Worm (Caenorhabditis elegans) whole organism, young adult: ENCODE results near the gene W07B8.4.

ENCODE experiments used
- B0019.2 ChIP-seq: fragments of 200-800 bp; sonication (Bioruptor generic); conservative IDR thresholded peaks from 2 replicates; pipeline ENCODE4 v1.3.6; 2022; ENCODE audit warnings: missing genetic modification reagents, missing genetic modification characterization, missing compliant biosample characterization
- B0035.1 ChIP-seq: sonication (generic microtip); optimal IDR thresholded peaks from 2 replicates; lab custom pipeline; 2016; ENCODE audit warnings: missing genetic modification characterization, mild to moderate bottlenecking, missing compliant biosample characterization, missing genotype, missing genetic modification reagents
- B0261.1 ChIP-seq: sonication (generic microtip); optimal IDR thresholded peaks from 2 replicates; lab custom pipeline; 2016; ENCODE audit warnings: mild to moderate bottlenecking, missing genetic modification characterization, moderate library complexity, missing compliant biosample characterization
- C06A6.2 ChIP-seq: fragments of 200-800 bp; sonication (Bioruptor generic); conservative IDR thresholded peaks from 2 replicates; pipeline ENCODE4 v1.3.6; 2022; ENCODE audit warnings: missing genetic modification characterization, missing compliant biosample characterization
- D2030.7 ChIP-seq: fragments of 200-800 bp; sonication (Bioruptor generic); IDR thresholded peaks from 2 replicates; pipeline ENCODE4 v1.3.6; 2022; ENCODE audit warnings: missing genetic modification reagents, missing genetic modification characterization, missing compliant biosample characterization
- F10E7.11 ChIP-seq: sonication (generic microtip); optimal IDR thresholded peaks from 2 replicates; lab custom pipeline; 2017; ENCODE audit warnings: mild to moderate bottlenecking, missing genetic modification characterization, moderate library complexity, missing compliant biosample characterization
- F22D6.2 ChIP-seq: sonication (generic microtip); optimal IDR thresholded peaks from 2 replicates; lab custom pipeline; 2016; ENCODE audit warnings: mild to moderate bottlenecking, missing genetic modification characterization, missing compliant biosample characterization
- F52B5.7 ChIP-seq: sonication (generic microtip); optimal IDR thresholded peaks from 2 replicates; lab custom pipeline; 2016; ENCODE audit warnings: mild to moderate bottlenecking, missing genetic modification characterization, missing compliant biosample characterization
- F55B11.4 ChIP-seq: sonication (generic microtip); optimal IDR thresholded peaks from 2 replicates; lab custom pipeline; 2016; ENCODE audit warnings: missing compliant biosample characterization, missing genetic modification characterization, borderline replicate concordance; ENCODE audit not compliant: insufficient read depth
- K11D2.4 ChIP-seq: fragments of 200-800 bp; sonication (Bioruptor generic); IDR thresholded peaks from 2 replicates; pipeline ENCODE4 v1.3.6; 2022; ENCODE audit warnings: missing genetic modification reagents, missing genetic modification characterization, missing compliant biosample characterization
- T07F8.4 ChIP-seq: sonication (generic microtip); optimal IDR thresholded peaks from 2 replicates; lab custom pipeline; 2016; ENCODE audit warnings: mild to moderate bottlenecking, missing genetic modification characterization, moderate library complexity, missing compliant biosample characterization
- Y53F4B.3 ChIP-seq: fragments of 200-800 bp; sonication (Bioruptor generic); IDR thresholded peaks from 2 replicates; pipeline ENCODE4 v1.3.6; 2022; ENCODE audit warnings: missing genetic modification reagents, missing genetic modification characterization, missing compliant biosample characterization
- Y53G8AR.9 ChIP-seq: fragments of 200-800 bp; sonication (Bioruptor generic); conservative IDR thresholded peaks from 2 replicates; pipeline ENCODE4 v1.3.6; 2022; ENCODE audit warnings: missing genetic modification reagents, missing genetic modification characterization, missing compliant biosample characterization
- Y56A3A.18 ChIP-seq: fragments of 200-800 bp; sonication (Bioruptor generic); IDR thresholded peaks from 2 replicates; pipeline ENCODE4 v1.3.6; 2022; ENCODE audit warnings: missing genetic modification reagents, missing genetic modification characterization, missing compliant biosample characterization
- ZK185.1 ChIP-seq: sonication (generic microtip); optimal IDR thresholded peaks from 2 replicates; lab custom pipeline; 2016; ENCODE audit warnings: mild to moderate bottlenecking, missing genetic modification characterization, missing compliant biosample characterization; ENCODE audit not compliant: poor library complexity, severe bottlenecking
- atf-7 ChIP-seq: sonication (generic microtip); optimal IDR thresholded peaks from 2 replicates; lab custom pipeline; 2017; ENCODE audit warnings: mild to moderate bottlenecking, missing genetic modification characterization, missing compliant biosample characterization
- attf-3 ChIP-seq: fragments of 200-800 bp; sonication (Bioruptor generic); conservative IDR thresholded peaks from 2 replicates; pipeline ENCODE4 v1.3.6; 2022; ENCODE audit warnings: missing genetic modification reagents, missing genetic modification characterization, missing compliant biosample characterization
- bed-2 ChIP-seq: fragments of 200-800 bp; sonication (Bioruptor generic); IDR thresholded peaks from 2 replicates; pipeline ENCODE4 v1.3.6; 2022; ENCODE audit warnings: missing genetic modification reagents, missing genetic modification characterization, missing compliant biosample characterization
- cebp-1 ChIP-seq, 2 experiments: fragments of 200-800 bp in 1 of 2; sonication (Bioruptor generic) in 1 of 2; sonication (generic microtip) in 1 of 2; IDR thresholded peaks in 1 of 2; optimal IDR thresholded peaks in 1 of 2; 2 replicates each; pipeline versions ENCODE4 v1.3.6 to Lab custom; 2017 to 2022; ENCODE audit warnings: missing compliant biosample characterization in 2 of 2, missing genetic modification characterization in 2 of 2, mild to moderate bottlenecking in 1 of 2, missing genetic modification reagents in 1 of 2, moderate library complexity in 1 of 2
- cebp-2 ChIP-seq: fragments of 200-800 bp; sonication (Bioruptor generic); IDR thresholded peaks from 2 replicates; pipeline ENCODE4 v1.3.6; 2022; ENCODE audit warnings: missing genetic modification characterization, missing compliant biosample characterization
- ceh-40 ChIP-seq: fragments of 200-800 bp; sonication (Bioruptor generic); IDR thresholded peaks from 2 replicates; pipeline ENCODE4 v1.3.6; 2022; ENCODE audit warnings: missing genetic modification characterization, missing compliant biosample characterization
- ceh-79 ChIP-seq: sonication (generic microtip); optimal IDR thresholded peaks from 2 replicates; lab custom pipeline; 2017; ENCODE audit warnings: mild to moderate bottlenecking, missing genetic modification characterization, missing compliant biosample characterization
- ceh-91 ChIP-seq: fragments of 200-800 bp; sonication (Bioruptor generic); IDR thresholded peaks from 2 replicates; pipeline ENCODE4 v1.3.6; 2022; ENCODE audit warnings: missing genetic modification reagents, missing genetic modification characterization, missing compliant biosample characterization
- chd-7 ChIP-seq: sonication (generic microtip); optimal IDR thresholded peaks from 2 replicates; lab custom pipeline; 2016; ENCODE audit warnings: mild to moderate bottlenecking, missing genetic modification characterization, moderate library complexity, missing compliant biosample characterization
- hlh-12 ChIP-seq: sonication (generic microtip); optimal IDR thresholded peaks from 2 replicates; lab custom pipeline; 2016; ENCODE audit warnings: missing genetic modification characterization, missing compliant biosample characterization
- hmg-1.2 ChIP-seq: fragments of 200-800 bp; sonication (Bioruptor generic); IDR thresholded peaks from 2 replicates; pipeline ENCODE4 v1.3.6; 2022; ENCODE audit warnings: missing genetic modification reagents, missing genetic modification characterization, missing compliant biosample characterization
- hmg-20 ChIP-seq: fragments of 200-800 bp; sonication (Bioruptor generic); IDR thresholded peaks from 2 replicates; pipeline ENCODE4 v1.3.6; 2022; ENCODE audit warnings: missing genetic modification reagents, missing genetic modification characterization, missing compliant biosample characterization
- hsf-1 ChIP-seq: fragments of 200-800 bp; sonication (Bioruptor generic); IDR thresholded peaks from 2 replicates; pipeline ENCODE4 v1.3.6; 2022; ENCODE audit warnings: missing genetic modification reagents, missing genetic modification characterization, missing compliant biosample characterization
- lin-35 ChIP-seq, 3 experiments: fragments of 150-350 bp in 2 of 3; sonication (generic microtip) in 1 of 3; optimal IDR thresholded peaks; 2 replicates each; lab custom pipeline; 2014 to 2018; ENCODE audit warnings: missing biosample characterization in 3 of 3, missing genetic modification characterization in 3 of 3, missing genetic modification reagents in 3 of 3
- lin-40 ChIP-seq: sonication (generic microtip); optimal IDR thresholded peaks from 2 replicates; lab custom pipeline; 2016; ENCODE audit warnings: missing genetic modification characterization, mild to moderate bottlenecking, missing compliant biosample characterization, missing genotype, missing genetic modification reagents
- lsl-1 ChIP-seq: fragments of 200-800 bp; sonication (Bioruptor generic); optimal IDR thresholded peaks from 2 replicates; lab custom pipeline; 2018; ENCODE audit warnings: mild to moderate bottlenecking, missing genetic modification characterization, moderate library complexity, missing compliant biosample characterization
- lsy-27 ChIP-seq: sonication (generic microtip); optimal IDR thresholded peaks from 2 replicates; lab custom pipeline; 2017; ENCODE audit warnings: missing genetic modification characterization, mild to moderate bottlenecking, missing compliant biosample characterization, antibody characterized with exemption, missing genotype, borderline replicate concordance; ENCODE audit not compliant: insufficient read depth
- madf-3 ChIP-seq: fragments of 200-800 bp; sonication (Bioruptor generic); IDR thresholded peaks from 2 replicates; pipeline ENCODE4 v1.3.6; 2022; ENCODE audit warnings: missing genetic modification reagents, missing genetic modification characterization, missing compliant biosample characterization
- mcd-1 ChIP-seq: fragments of 200-800 bp; sonication (Bioruptor generic); IDR thresholded peaks from 2 replicates; pipeline ENCODE4 v1.3.6; 2022; ENCODE audit warnings: missing genetic modification reagents, missing genetic modification characterization, missing compliant biosample characterization
- mel-28 ChIP-seq: sonication (generic microtip); optimal IDR thresholded peaks from 2 replicates; lab custom pipeline; 2016; ENCODE audit warnings: borderline replicate concordance, mild to moderate bottlenecking, missing genetic modification characterization, missing compliant biosample characterization
- nhr-120 ChIP-seq: fragments of 200-800 bp; sonication (Bioruptor generic); IDR thresholded peaks from 2 replicates; pipeline ENCODE4 v1.3.6; 2022; ENCODE audit warnings: missing genetic modification characterization, missing compliant biosample characterization
- nhr-27 ChIP-seq: fragments of 200-800 bp; sonication (Bioruptor generic); optimal IDR thresholded peaks from 2 replicates; lab custom pipeline; 2018; ENCODE audit warnings: mild to moderate bottlenecking, missing genetic modification characterization, moderate library complexity, missing compliant biosample characterization
- nhr-80 ChIP-seq: sonication (generic microtip); optimal IDR thresholded peaks from 2 replicates; lab custom pipeline; 2016; ENCODE audit warnings: missing genetic modification characterization, missing compliant biosample characterization
- sea-2 ChIP-seq: fragments of 200-800 bp; sonication (Bioruptor generic); IDR thresholded peaks from 2 replicates; pipeline ENCODE4 v1.3.6; 2022; ENCODE audit warnings: missing genetic modification characterization, missing compliant biosample characterization
- snpc-1.1 ChIP-seq: sonication (generic microtip); optimal IDR thresholded peaks from 2 replicates; lab custom pipeline; 2017; ENCODE audit warnings: missing genetic modification characterization, mild to moderate bottlenecking, missing compliant biosample characterization, antibody characterized with exemption, moderate library complexity, missing genotype, missing genetic modification reagents; ENCODE audit not compliant: insufficient read depth
- somi-1 ChIP-seq: fragments of 200-800 bp; sonication (Bioruptor generic); optimal IDR thresholded peaks from 2 replicates; lab custom pipeline; 2018; ENCODE audit warnings: mild to moderate bottlenecking, missing genetic modification characterization, missing compliant biosample characterization
- tbx-9 ChIP-seq: sonication (generic microtip); optimal IDR thresholded peaks from 2 replicates; lab custom pipeline; 2016; ENCODE audit warnings: borderline replicate concordance, missing genetic modification characterization, inconsistent platforms, missing compliant biosample characterization
- tlf-1 ChIP-seq: fragments of 200-800 bp; sonication (Bioruptor generic); optimal IDR thresholded peaks from 2 replicates; lab custom pipeline; 2018; ENCODE audit warnings: mild to moderate bottlenecking, missing genetic modification characterization, missing compliant biosample characterization
- zim-3 ChIP-seq: sonication (generic microtip); optimal IDR thresholded peaks from 2 replicates; lab custom pipeline; 2017; ENCODE audit warnings: mild to moderate bottlenecking, missing genetic modification characterization, moderate library complexity, missing compliant biosample characterization
- ztf-26 ChIP-seq: sonication (generic microtip); optimal IDR thresholded peaks from 2 replicates; lab custom pipeline; 2017; ENCODE audit warnings: missing genetic modification characterization, missing compliant biosample characterization

W07B8.4 gene

ce11 chrV:1160716-1161115 lies 29.0 kb upstream of the W07B8.4 start:
- no peak for TF ChIP-seq bed-2 (GFP tag; lab: Robert Waterston, UW)
- no peak for TF ChIP-seq somi-1 (GFP tag; lab: Kevin White, UChicago)
- TF ChIP-seq Y56A3A.18 (GFP tag; lab: Robert Waterston, UW), result no peak
- no peak for TF ChIP-seq F55B11.4 (tag; lab: Kevin White, UChicago)
- TF ChIP-seq atf-7 (tag; lab: Kevin White, UChicago), result no peak
- no peak for TF ChIP-seq lin-35 (GFP tag; optimal IDR thresholded peaks at IDR 0.05; lab: Kevin White, UChicago)
- TF ChIP-seq snpc-1.1 (tag; lab: Kevin White, UChicago), result no peak
- TF ChIP-seq C06A6.2 (GFP tag; lab: Robert Waterston, UW), result no peak
- TF ChIP-seq hmg-20 (GFP tag; lab: Robert Waterston, UW), result no peak
- no peak for TF ChIP-seq lsl-1 (GFP tag; lab: Kevin White, UChicago)
- TF ChIP-seq ceh-79 (tag; lab: Kevin White, UChicago), result no peak
- TF ChIP-seq nhr-80 (tag; lab: Kevin White, UChicago), result no peak
- no peak for TF ChIP-seq T07F8.4
- no peak for TF ChIP-seq B0261.1 (tag; lab: Kevin White, UChicago)
- TF ChIP-seq hlh-12 (tag; lab: Kevin White, UChicago), result no peak
- TF ChIP-seq lsy-27, result no peak
- TF ChIP-seq F10E7.11 (tag; lab: Kevin White, UChicago), result no peak
- TF ChIP-seq ceh-91 (GFP tag; lab: Robert Waterston, UW), result no peak
- no peak for TF ChIP-seq cebp-2 (GFP tag; lab: Robert Waterston, UW)

- TF ChIP-seq Y53G8AR.9 (GFP tag; lab: Robert Waterston, UW) (peak; percentile 67; the same call in 1 of the 2 replicates), bed-2 (GFP tag; lab: Robert Waterston, UW) (no peak), hsf-1 (GFP tag; lab: Robert Waterston, UW) (peak; percentile 32; the same call in 1 of the 2 replicates), ZK185.1 (tag; lab: Kevin White, UChicago) (no peak), tbx-9 (tag; lab: Kevin White, UChicago) (no peak), ceh-91 (GFP tag; lab: Robert Waterston, UW) (peak; percentile 57; the same call in 1 of the 2 replicates), cebp-1 (GFP tag; IDR thresholded peaks at IDR 0.05; lab: Robert Waterston, UW) (peak; percentile 31), cebp-1 (tag; optimal IDR thresholded peaks at IDR 0.05; lab: Kevin White, UChicago) (peak; percentile 61), lin-40 (tag; lab: Kevin White, UChicago) (peak; percentile 15), D2030.7 (GFP tag; lab: Robert Waterston, UW) (peak; percentile 37; the same call in 1 of the 2 replicates), F22D6.2 (tag; lab: Kevin White, UChicago) (no peak), F52B5.7 (tag; lab: Kevin White, UChicago) (peak; percentile 87), tlf-1 (GFP tag; lab: Kevin White, UChicago) (peak; percentile 62), lsl-1 (GFP tag; lab: Kevin White, UChicago) (peak; percentile 36), K11D2.4 (GFP tag; lab: Robert Waterston, UW) (0 out of 2 replicates have a peak, but pooled peaks have one; percentile 52), madf-3 (GFP tag; lab: Robert Waterston, UW) (no peak), F10E7.11 (tag; lab: Kevin White, UChicago) (peak; percentile 69), T07F8.4 (no peak), nhr-27 (peak; percentile 45), ztf-26 (peak; percentile 49), B0019.2 (GFP tag; lab: Robert Waterston, UW) (no peak), mcd-1 (0 out of 2 replicates have a peak, but pooled peaks have one; percentile 22), chd-7 (tag; lab: Kevin White, UChicago) (peak; percentile 73), zim-3 (tag; lab: Kevin White, UChicago) (peak; percentile 62), hmg-1.2 (GFP tag; lab: Robert Waterston, UW) (peak; percentile 30; the same call in 1 of the 2 replicates), sea-2 (GFP tag; lab: Robert Waterston, UW) (0 out of 2 replicates have a peak, but pooled peaks have one; percentile 14), ceh-40 (GFP tag; lab: Robert Waterston, UW) (0 out of 2 replicates have a peak, but pooled peaks have one; percentile 39), B0035.1 (tag; lab: Kevin White, UChicago) (peak; percentile 73), mel-28 (tag; lab: Kevin White, UChicago) (peak; percentile 56), nhr-120 (GFP tag; lab: Robert Waterston, UW) (peak; percentile 88; the same call in 1 of the 2 replicates), Y53F4B.3 (GFP tag; lab: Robert Waterston, UW) (0 out of 2 replicates have a peak, but pooled peaks have one; percentile 8), attf-3 (GFP tag; lab: Robert Waterston, UW) (0 out of 2 replicates have a peak, but pooled peaks have one; percentile 17)
Observed at ce11 chrV:1158247-1158646, 26.5 kb upstream of the W07B8.4 start.
